Worm (Caenorhabditis elegans): ENCODE data around the gene C27F2.9.

C27F2.9 gene

ce11 chrIII:4960204-4960603, 2.6 kb downstream of the C27F2.9 start, which contains the start of gene C27F2.4:
C27F2.4 (minus strand) TSS chrIII:4960304.
- TF ChIP-seq nhr-10 (tag; optimal IDR thresholded peaks at IDR 0.05): no peak
- TF ChIP-seq ZK546.5 (tag; optimal IDR thresholded peaks at IDR 0.05): no peak
- no peak for TF ChIP-seq ztf-11 (tag; optimal IDR thresholded peaks at IDR 0.05)
- no peak for TF ChIP-seq egl-27 (tag; optimal IDR thresholded peaks at IDR 0.05)
- no peak for TF ChIP-seq sma-9 (GFP tag; optimal IDR thresholded peaks at IDR 0.05)
- no peak for TF ChIP-seq sma-9 (tag; optimal IDR thresholded peaks at IDR 0.05)
- TF ChIP-seq sem-4 (tag; optimal IDR thresholded peaks at IDR 0.05): no peak
- TF ChIP-seq nhr-129 (tag; optimal IDR thresholded peaks at IDR 0.05): no peak
- TF ChIP-seq mdl-1 (tag; optimal IDR thresholded peaks at IDR 0.05): no peak
- no peak for TF ChIP-seq C34F6.9 (tag; optimal IDR thresholded peaks at IDR 0.05)
- TF ChIP-seq blmp-1 (tag; optimal IDR thresholded peaks at IDR 0.05; ENCODE audit: insufficient read depth): no peak
- no peak for TF ChIP-seq crh-2 (tag; optimal IDR thresholded peaks at IDR 0.05)
- no peak for TF ChIP-seq lin-13 (GFP tag; optimal IDR thresholded peaks at IDR 0.05)
- no peak for TF ChIP-seq unc-55 (GFP tag; optimal IDR thresholded peaks at IDR 0.05)
- TF ChIP-seq ceh-16 (tag; optimal IDR thresholded peaks at IDR 0.05): no peak
- no peak for TF ChIP-seq nhr-77 (tag; optimal IDR thresholded peaks at IDR 0.05)
- TF ChIP-seq peb-1 (tag; optimal IDR thresholded peaks at IDR 0.05): no peak
- no peak for TF ChIP-seq ama-1 (optimal IDR thresholded peaks at IDR 0.05)
- TF ChIP-seq dmd-4 (tag; optimal IDR thresholded peaks at IDR 0.05): no peak
- no peak for TF ChIP-seq snpc-4 (tag; optimal IDR thresholded peaks at IDR 0.05)
- TF ChIP-seq ztf-4 (tag; optimal IDR thresholded peaks at IDR 0.05): no peak

ce11 chrIII:4956566-4956965, 6.3 kb downstream of the C27F2.9 start, which contains the start of gene C26E6.1:
C26E6.1 (plus strand) TSS chrIII:4956866.
- TF ChIP-seq C34F6.9 (tag; optimal IDR thresholded peaks at IDR 0.05) (no peak), gmeb-1 (tag; optimal IDR thresholded peaks at IDR 0.05) (no peak), nhr-12 (tag; optimal IDR thresholded peaks at IDR 0.05) (no peak), R02D3.7 (tag; optimal IDR thresholded peaks at IDR 0.05) (no peak)

ce11 chrIII:4952970-4953369, 9.9 kb downstream of the C27F2.9 start:
- no peak for TF ChIP-seq aly-2 (tag; optimal IDR thresholded peaks at IDR 0.05)
- TF ChIP-seq nhr-21 (tag; optimal IDR thresholded peaks at IDR 0.05): no peak
- no peak for TF ChIP-seq mdl-1 (tag; optimal IDR thresholded peaks at IDR 0.05)
- TF ChIP-seq lin-11 (tag; optimal IDR thresholded peaks at IDR 0.05): no peak
- no peak for TF ChIP-seq elt-1 (tag; optimal IDR thresholded peaks at IDR 0.05)
- no peak for TF ChIP-seq ztf-11 (tag; optimal IDR thresholded peaks at IDR 0.05)
- no peak for TF ChIP-seq nhr-6 (tag; optimal IDR thresholded peaks at IDR 0.05)
- TF ChIP-seq ceh-16 (tag; optimal IDR thresholded peaks at IDR 0.05): no peak
- no peak for TF ChIP-seq sma-3 (GFP tag; optimal IDR thresholded peaks at IDR 0.05)
- TF ChIP-seq unc-62 (GFP tag; optimal IDR thresholded peaks at IDR 0.05): no peak
- TF ChIP-seq lsy-2 (tag; optimal IDR thresholded peaks at IDR 0.05): no peak
- no peak for TF ChIP-seq unc-39 (tag; optimal IDR thresholded peaks at IDR 0.05)
- no peak for TF ChIP-seq crh-2 (tag; optimal IDR thresholded peaks at IDR 0.05)
- no peak for TF ChIP-seq fos-1 (tag; optimal IDR thresholded peaks at IDR 0.05)
- TF ChIP-seq nhr-129 (tag; optimal IDR thresholded peaks at IDR 0.05): no peak
- TF ChIP-seq Y55F3AM.14 (GFP tag; optimal IDR thresholded peaks at IDR 0.05): no peak
- TF ChIP-seq unc-55 (GFP tag; optimal IDR thresholded peaks at IDR 0.05): no peak

- no peak for TF ChIP-seq R02D3.7 (tag; optimal IDR thresholded peaks at IDR 0.05)
- no peak for TF ChIP-seq ceh-16 (tag; optimal IDR thresholded peaks at IDR 0.05)
- no peak for TF ChIP-seq lsy-2 (tag; optimal IDR thresholded peaks at IDR 0.05)
- no peak for TF ChIP-seq sma-3 (GFP tag; optimal IDR thresholded peaks at IDR 0.05)
- no peak for TF ChIP-seq mbf-1 (tag; optimal IDR thresholded peaks at IDR 0.05)
- no peak for TF ChIP-seq nhr-21 (tag; optimal IDR thresholded peaks at IDR 0.05)
- no peak for TF ChIP-seq nhr-12 (tag; optimal IDR thresholded peaks at IDR 0.05)
- TF ChIP-seq nhr-77 (tag; optimal IDR thresholded peaks at IDR 0.05): no peak
- no peak for TF ChIP-seq mdl-1 (tag; optimal IDR thresholded peaks at IDR 0.05)
- TF ChIP-seq aly-2 (tag; optimal IDR thresholded peaks at IDR 0.05): no peak
- no peak for TF ChIP-seq fos-1 (tag; optimal IDR thresholded peaks at IDR 0.05)
- TF ChIP-seq blmp-1 (tag; optimal IDR thresholded peaks at IDR 0.05; ENCODE audit: insufficient read depth): no peak
- no peak for TF ChIP-seq nhr-10 (tag; optimal IDR thresholded peaks at IDR 0.05)
- TF ChIP-seq ztf-4 (tag; optimal IDR thresholded peaks at IDR 0.05): no peak
- TF ChIP-seq ceh-82 (tag; optimal IDR thresholded peaks at IDR 0.05): no peak
- no peak for TF ChIP-seq sem-4 (tag; optimal IDR thresholded peaks at IDR 0.05)
- no peak for TF ChIP-seq nhr-23 (tag; optimal IDR thresholded peaks at IDR 0.05)
Measured at ce11 chrIII:4951824-4952223, 11.0 kb downstream of the C27F2.9 start, which contains the start of gene flh-2. flh-2 (plus strand) TSS chrIII:4952124.
